Worm (Caenorhabditis elegans) whole organism, midembryonic: ENCODE measurements around the gene hsp-1.

ENCODE experiments used
- T22C8.4 ChIP-seq: fragments of 200-800 bp; sonication (Bioruptor generic); IDR thresholded peaks from 2 replicates; pipeline ENCODE4 v1.3.6; 2022; ENCODE audit warnings: missing genetic modification characterization, missing compliant biosample characterization
- cog-1 ChIP-seq: sonication (generic microtip); optimal IDR thresholded peaks from 2 replicates; lab custom pipeline; 2016; ENCODE audit warnings: missing genetic modification characterization, missing compliant biosample characterization
- klf-2 ChIP-seq: fragments of 200-800 bp; sonication (Bioruptor generic); conservative IDR thresholded peaks from 2 replicates; pipeline ENCODE4 v1.3.6; 2022; ENCODE audit warnings: missing genetic modification reagents, missing genetic modification characterization, missing compliant biosample characterization
- ref-1 ChIP-seq: fragments of 200-800 bp; sonication (Bioruptor generic); conservative IDR thresholded peaks from 2 replicates; pipeline ENCODE4 v1.3.6; 2022; ENCODE audit warnings: missing genetic modification reagents, missing genetic modification characterization, missing compliant biosample characterization
- ztf-23 ChIP-seq: fragments of 200-800 bp; sonication (Bioruptor generic); IDR thresholded peaks from 2 replicates; pipeline ENCODE4 v1.3.6; 2022; ENCODE audit warnings: missing genetic modification reagents, missing genetic modification characterization, missing compliant biosample characterization
- ztf-29 ChIP-seq: fragments of 200-800 bp; sonication (Bioruptor generic); IDR thresholded peaks from 2 replicates; pipeline ENCODE4 v1.3.6; 2022; ENCODE audit warnings: missing genetic modification reagents, missing genetic modification characterization, missing compliant biosample characterization

- TF ChIP-seq ref-1 (GFP tag; lab: Robert Waterston, UW): no peak
- no peak for TF ChIP-seq klf-2
- no peak for TF ChIP-seq ztf-29 (GFP tag; lab: Robert Waterston, UW)
- TF ChIP-seq T22C8.4: no peak
- no peak for TF ChIP-seq ztf-23
- no peak for TF ChIP-seq cog-1 (tag; lab: Kevin White, UChicago)
Measured at ce11 chrIV:17301933-17302332, 23.2 kb downstream of the hsp-1 start, which contains the start of gene ifta-2.
